Worm (Caenorhabditis elegans) whole organism, L4 larva: ENCODE results near the gene Y39B6A.10.

ENCODE experiments used
- F49E8.2 ChIP-seq: sonication (generic microtip); optimal IDR thresholded peaks from 2 replicates; lab custom pipeline; 2016; ENCODE audit warnings: missing compliant biosample characterization, mild to moderate bottlenecking, missing genetic modification characterization, borderline replicate concordance
- T26A8.4 ChIP-seq: fragments of 200-800 bp; sonication (Bioruptor generic); IDR thresholded peaks from 2 replicates; pipeline ENCODE4 v1.3.6; 2022; ENCODE audit warnings: missing genetic modification characterization, missing compliant biosample characterization
- Y5F2A.4 ChIP-seq: fragments of 200-800 bp; sonication (Bioruptor generic); optimal IDR thresholded peaks from 2 replicates; lab custom pipeline; 2018; ENCODE audit warnings: mild to moderate bottlenecking, missing genetic modification characterization, missing compliant biosample characterization
- aha-1 ChIP-seq: fragments of 150-350 bp; peaks from one replicate; lab custom pipeline; 2014; ENCODE audit warnings: missing biosample characterization, missing genetic modification characterization
- ama-1 ChIP-seq: fragments of 150-350 bp; optimal IDR thresholded peaks from 2 replicates; lab custom pipeline; 2014; ENCODE audit warnings: inconsistent platforms, mixed read lengths
- arid-1 ChIP-seq: fragments of 200-800 bp; sonication (Bioruptor generic); conservative IDR thresholded peaks from 2 replicates; pipeline ENCODE4 v1.3.6; 2022; ENCODE audit warnings: missing genetic modification reagents, missing genetic modification characterization, missing compliant biosample characterization
- ceh-20 ChIP-seq: fragments of 200-800 bp; sonication (Bioruptor generic); IDR thresholded peaks from 2 replicates; pipeline ENCODE4 v1.3.6; 2022; ENCODE audit warnings: missing genetic modification reagents, missing genetic modification characterization, missing compliant biosample characterization
- ceh-28 ChIP-seq: fragments of 150-350 bp; optimal IDR thresholded peaks from 2 replicates; lab custom pipeline; 2014; ENCODE audit warnings: missing biosample characterization, missing genetic modification reagents, missing genetic modification characterization
- ceh-44 ChIP-seq: fragments of 200-800 bp; sonication (Bioruptor generic); IDR thresholded peaks from 2 replicates; pipeline ENCODE4 v1.3.6; 2022; ENCODE audit warnings: missing genetic modification reagents, missing genetic modification characterization, missing compliant biosample characterization
- ceh-82 ChIP-seq: sonication (generic microtip); optimal IDR thresholded peaks from 2 replicates; lab custom pipeline; 2017; ENCODE audit warnings: missing biosample characterization, missing genetic modification characterization
- ces-1 ChIP-seq: fragments of 150-350 bp; sonication (generic microtip); optimal IDR thresholded peaks from 4 replicates; lab custom pipeline; 2014; ENCODE audit warnings: missing biosample characterization, missing genetic modification reagents, missing genetic modification characterization
- daf-12 ChIP-seq: fragments of 150-350 bp; optimal IDR thresholded peaks from 2 replicates; lab custom pipeline; 2014; ENCODE audit warnings: missing biosample characterization, missing genetic modification reagents, missing genetic modification characterization
- dpl-1 ChIP-seq: fragments of 150-350 bp; optimal IDR thresholded peaks from 2 replicates; lab custom pipeline; 2014; ENCODE audit warnings: missing biosample characterization, missing genetic modification reagents, missing genetic modification characterization
- duxl-1 ChIP-seq: sonication (generic microtip); optimal IDR thresholded peaks from 2 replicates; lab custom pipeline; 2016; ENCODE audit warnings: mild to moderate bottlenecking, missing genetic modification characterization, moderate library complexity, missing compliant biosample characterization; ENCODE audit not compliant: poor library complexity
- egl-27 ChIP-seq: sonication (generic microtip); optimal IDR thresholded peaks from 3 replicates; lab custom pipeline; 2017; ENCODE audit warnings: missing biosample characterization, missing genetic modification reagents, missing genetic modification characterization
- hif-1 ChIP-seq, 2 experiments: sonication (generic microtip); optimal IDR thresholded peaks; 2 replicates each; lab custom pipeline; 2016 to 2017; ENCODE audit warnings: missing compliant biosample characterization in 2 of 2, missing genetic modification characterization in 2 of 2, missing genetic modification reagents in 2 of 2, missing genotype in 2 of 2, mild to moderate bottlenecking in 1 of 2
- lin-13 ChIP-seq: fragments of 150-350 bp; optimal IDR thresholded peaks from 2 replicates; lab custom pipeline; 2014; ENCODE audit warnings: missing biosample characterization, missing genetic modification reagents, missing genetic modification characterization
- lin-29 ChIP-seq: fragments of 200-800 bp; sonication (Bioruptor generic); IDR thresholded peaks from 2 replicates; pipeline ENCODE4 v1.3.6; 2022; ENCODE audit warnings: missing genetic modification reagents, missing genetic modification characterization, missing compliant biosample characterization
- lin-38 ChIP-seq: fragments of 200-800 bp; sonication (Bioruptor generic); IDR thresholded peaks from 2 replicates; pipeline ENCODE4 v1.3.6; 2022; ENCODE audit warnings: missing genetic modification reagents, missing genetic modification characterization, missing compliant biosample characterization
- lin-39 ChIP-seq: fragments of 150-350 bp; optimal IDR thresholded peaks from 2 replicates; lab custom pipeline; 2014; ENCODE audit warnings: missing biosample characterization, missing genetic modification reagents, missing genetic modification characterization
- lir-3 ChIP-seq: sonication (generic microtip); optimal IDR thresholded peaks from 2 replicates; lab custom pipeline; 2016; ENCODE audit warnings: mild to moderate bottlenecking, missing genetic modification characterization, missing compliant biosample characterization
- lsy-2 ChIP-seq, 2 experiments: fragments of 150-350 bp in 1 of 2; sonication (generic microtip) in 1 of 2; optimal IDR thresholded peaks; 2 replicates each; lab custom pipeline; 2014 to 2017; ENCODE audit warnings: missing biosample characterization in 2 of 2, missing genetic modification characterization in 2 of 2
- mep-1 ChIP-seq: fragments of 150-350 bp; sonication (generic microtip); optimal IDR thresholded peaks from 3 replicates; lab custom pipeline; 2014; ENCODE audit warnings: missing biosample characterization, missing genetic modification characterization
- mxl-2 ChIP-seq: fragments of 200-800 bp; sonication (Bioruptor generic); conservative IDR thresholded peaks from 2 replicates; pipeline ENCODE4 v1.3.6; 2022; ENCODE audit warnings: missing genetic modification reagents, missing genetic modification characterization, missing compliant biosample characterization
- nhr-11 ChIP-seq: fragments of 150-350 bp; optimal IDR thresholded peaks from 2 replicates; lab custom pipeline; 2014; ENCODE audit warnings: missing biosample characterization, missing genetic modification characterization
- nhr-28 ChIP-seq: fragments of 150-350 bp; optimal IDR thresholded peaks from 2 replicates; lab custom pipeline; 2014; ENCODE audit warnings: missing biosample characterization, missing genetic modification characterization
- pha-4 ChIP-seq, 2 experiments: fragments of 150-350 bp in 1 of 2; fragments of 200-800 bp in 1 of 2; sonication (Bioruptor generic) in 1 of 2; IDR thresholded peaks in 1 of 2; optimal IDR thresholded peaks in 1 of 2; 2 replicates each; pipeline versions ENCODE4 v1.3.6 to Lab custom; 2014 to 2022; ENCODE audit warnings: missing genetic modification characterization in 2 of 2, missing genetic modification reagents in 2 of 2, missing biosample characterization in 1 of 2, missing compliant biosample characterization in 1 of 2
- php-3 ChIP-seq: fragments of 200-800 bp; sonication (Bioruptor generic); IDR thresholded peaks from 2 replicates; pipeline ENCODE4 v1.3.6; 2022; ENCODE audit warnings: missing genetic modification reagents, missing genetic modification characterization, missing compliant biosample characterization
- pqm-1 ChIP-seq: sonication (generic microtip); optimal IDR thresholded peaks from 2 replicates; lab custom pipeline; 2017; ENCODE audit warnings: missing biosample characterization, missing genetic modification characterization
- saeg-2 ChIP-seq: fragments of 200-800 bp; sonication (Bioruptor generic); IDR thresholded peaks from 2 replicates; pipeline ENCODE4 v1.3.6; 2022; ENCODE audit warnings: missing genetic modification reagents, missing genetic modification characterization, missing compliant biosample characterization
- sdz-12 ChIP-seq: fragments of 200-800 bp; sonication (Bioruptor generic); optimal IDR thresholded peaks from 2 replicates; lab custom pipeline; 2018; ENCODE audit warnings: mild to moderate bottlenecking, missing genetic modification characterization, missing compliant biosample characterization
- set-16 ChIP-seq: fragments of 200-800 bp; sonication (Bioruptor generic); IDR thresholded peaks from 2 replicates; pipeline ENCODE4 v1.3.6; 2022; ENCODE audit warnings: missing genetic modification reagents, missing genetic modification characterization, missing compliant biosample characterization
- tra-1 ChIP-seq: fragments of 200-800 bp; sonication (Bioruptor generic); IDR thresholded peaks from 2 replicates; pipeline ENCODE4 v1.3.6; 2022; ENCODE audit warnings: missing genetic modification reagents, missing genetic modification characterization, missing compliant biosample characterization
- zfp-2 ChIP-seq: sonication (generic microtip); optimal IDR thresholded peaks from 2 replicates; lab custom pipeline; 2016; ENCODE audit warnings: mild to moderate bottlenecking, missing genetic modification characterization, missing compliant biosample characterization
- zfp-3 ChIP-seq: fragments of 200-800 bp; sonication (Bioruptor generic); conservative IDR thresholded peaks from 2 replicates; pipeline ENCODE4 v1.3.6; 2022; ENCODE audit warnings: missing genetic modification reagents, missing genetic modification characterization, missing compliant biosample characterization
- ztf-11 ChIP-seq: fragments of 150-350 bp; optimal IDR thresholded peaks from 2 replicates; lab custom pipeline; 2014; ENCODE audit warnings: missing biosample characterization, missing genetic modification characterization
- ztf-7 ChIP-seq: fragments of 150-350 bp; optimal IDR thresholded peaks from 2 replicates; lab custom pipeline; 2014; ENCODE audit warnings: missing biosample characterization, missing genetic modification characterization

The Y39B6A.10 gene

ce11 chrV:19125812-19126211 is 7.6 kb downstream of the Y39B6A.10 start (continued):
- TF ChIP-seq hif-1 (tag; optimal IDR thresholded peaks at IDR 0.05; lab: Kevin White, UChicago): peak in 1 of 2 experiments; percentile 63
- no peak for TF ChIP-seq ceh-28
- no peak; the same call in 1 of the 2 replicates for TF ChIP-seq php-3 (GFP tag; lab: Robert Waterston, UW)
- no peak for TF ChIP-seq ces-1
- TF ChIP-seq lin-13: peak; percentile 50

ce11 chrV:19125253-19125652 is 8.2 kb downstream of the Y39B6A.10 start:
- no peak for TF ChIP-seq egl-27 (tag; lab: Kevin White, UChicago)
- TF ChIP-seq nhr-28 (tag; lab: Kevin White, UChicago): no peak
- TF ChIP-seq tra-1 (GFP tag; lab: Robert Waterston, UW): no peak
- TF ChIP-seq ama-1: no peak
- no peak for TF ChIP-seq saeg-2 (GFP tag; lab: Robert Waterston, UW)
- no peak for TF ChIP-seq duxl-1 (tag; lab: Kevin White, UChicago)
- TF ChIP-seq lin-39 (tag; lab: Kevin White, UChicago): no peak
- no peak for TF ChIP-seq ztf-7 (tag; lab: Kevin White, UChicago)
- no peak for TF ChIP-seq pqm-1 (tag; lab: Kevin White, UChicago)
- TF ChIP-seq ceh-44: no peak
- TF ChIP-seq mxl-2 (GFP tag; lab: Robert Waterston, UW): no peak
- TF ChIP-seq daf-12 (tag; lab: Kevin White, UChicago): no peak
- no peak for TF ChIP-seq lin-29
- TF ChIP-seq aha-1 (tag; lab: Kevin White, UChicago): no peak
- no peak for TF ChIP-seq Y5F2A.4
- no peak for TF ChIP-seq ceh-20

- TF ChIP-seq lin-38 (GFP tag; lab: Robert Waterston, UW) (no peak), zfp-2 (tag; lab: Kevin White, UChicago) (no peak), egl-27 (tag; lab: Kevin White, UChicago) (no peak), mep-1 (tag; lab: Kevin White, UChicago) (no peak), lsy-2 (tag; optimal IDR thresholded peaks at IDR 0.05; lab: Kevin White, UChicago) (no peak), lir-3 (tag; lab: Kevin White, UChicago) (no peak), aha-1 (tag; lab: Kevin White, UChicago) (peak; percentile 68), pha-4 (GFP tag; IDR thresholded peaks at IDR 0.05; lab: Robert Waterston, UW) (no peak), pha-4 (tag; optimal IDR thresholded peaks at IDR 0.05; lab: Kevin White, UChicago) (no peak), duxl-1 (tag; lab: Kevin White, UChicago) (no peak)
Observed at ce11 chrV:19124586-19124985, 8.8 kb downstream of the Y39B6A.10 start, which contains the start of gene bed-1. Gene bed-1, minus strand, starts transcription at chrV:19124922.

- no peak for TF ChIP-seq sdz-12 (GFP tag; lab: Kevin White, UChicago)
- no peak for TF ChIP-seq ztf-11 (tag; lab: Kevin White, UChicago)
- no peak for TF ChIP-seq lin-29
- TF ChIP-seq nhr-11 (tag; lab: Kevin White, UChicago): no peak
- no peak for TF ChIP-seq F49E8.2
- no peak for TF ChIP-seq egl-27 (tag; lab: Kevin White, UChicago)
- TF ChIP-seq ztf-7 (tag; lab: Kevin White, UChicago): no peak
- TF ChIP-seq arid-1 (GFP tag; lab: Robert Waterston, UW): no peak
- no peak for TF ChIP-seq T26A8.4 (GFP tag; lab: Robert Waterston, UW)
- TF ChIP-seq ceh-82 (tag; lab: Kevin White, UChicago): no peak
- peak; percentile 56 for TF ChIP-seq ceh-28
- no peak for TF ChIP-seq dpl-1 (GFP tag; lab: Kevin White, UChicago)
- TF ChIP-seq ama-1: no peak
- TF ChIP-seq set-16: peak; percentile 66
- TF ChIP-seq daf-12 (tag; lab: Kevin White, UChicago): no peak
- TF ChIP-seq Y5F2A.4: no peak
- TF ChIP-seq pqm-1 (tag; lab: Kevin White, UChicago): no peak
- TF ChIP-seq zfp-3: no peak
Observed at ce11 chrV:19120743-19121642, 12.4 kb downstream of the Y39B6A.10 start.
